Worm (Caenorhabditis elegans) whole organism, L4 larva: ENCODE measurements around the gene F56C9.6.

ENCODE experiments used
- F26F4.8 ChIP-seq: fragments of 200-800 bp; sonication (Bioruptor generic); conservative IDR thresholded peaks from 2 replicates; pipeline ENCODE4 v1.3.6; 2022; ENCODE audit warnings: missing genetic modification characterization, missing compliant biosample characterization
- T26A8.4 ChIP-seq: fragments of 200-800 bp; sonication (Bioruptor generic); IDR thresholded peaks from 2 replicates; pipeline ENCODE4 v1.3.6; 2022; ENCODE audit warnings: missing genetic modification characterization, missing compliant biosample characterization
- aha-1 ChIP-seq: fragments of 150-350 bp; peaks from one replicate; lab custom pipeline; 2014; ENCODE audit warnings: missing biosample characterization, missing genetic modification characterization
- ceh-20 ChIP-seq: fragments of 200-800 bp; sonication (Bioruptor generic); IDR thresholded peaks from 2 replicates; pipeline ENCODE4 v1.3.6; 2022; ENCODE audit warnings: missing genetic modification reagents, missing genetic modification characterization, missing compliant biosample characterization
- ceh-32 ChIP-seq: sonication (generic microtip); optimal IDR thresholded peaks from 2 replicates; lab custom pipeline; 2016; ENCODE audit warnings: mild to moderate bottlenecking, missing genetic modification characterization, missing compliant biosample characterization; ENCODE audit not compliant: poor library complexity
- daf-16 ChIP-seq, 3 experiments: sonication (generic microtip); optimal IDR thresholded peaks; 2 replicates each; lab custom pipeline; 2016 to 2017; ENCODE audit warnings: missing genetic modification characterization in 3 of 3, missing genetic modification reagents in 3 of 3, mild to moderate bottlenecking in 2 of 3, missing compliant biosample characterization in 2 of 3, missing biosample characterization in 1 of 3, moderate library complexity in 1 of 3
- daf-19 ChIP-seq: fragments of 200-800 bp; sonication (Bioruptor generic); conservative IDR thresholded peaks from 2 replicates; pipeline ENCODE4 v1.3.6; 2022; ENCODE audit warnings: missing genetic modification characterization, missing compliant biosample characterization
- dmd-6 ChIP-seq: fragments of 200-800 bp; sonication (Bioruptor generic); IDR thresholded peaks from 2 replicates; pipeline ENCODE4 v1.3.6; 2022; ENCODE audit warnings: missing genetic modification reagents, missing genetic modification characterization, missing compliant biosample characterization
- duxl-1 ChIP-seq: sonication (generic microtip); optimal IDR thresholded peaks from 2 replicates; lab custom pipeline; 2016; ENCODE audit warnings: mild to moderate bottlenecking, missing genetic modification characterization, moderate library complexity, missing compliant biosample characterization; ENCODE audit not compliant: poor library complexity
- dve-1 ChIP-seq: sonication (generic microtip); optimal IDR thresholded peaks from 2 replicates; lab custom pipeline; 2017; ENCODE audit warnings: antibody characterized with exemption, mild to moderate bottlenecking, missing genetic modification characterization, missing compliant biosample characterization; ENCODE audit not compliant: insufficient read depth
- egl-27 ChIP-seq: sonication (generic microtip); optimal IDR thresholded peaks from 3 replicates; lab custom pipeline; 2017; ENCODE audit warnings: missing biosample characterization, missing genetic modification reagents, missing genetic modification characterization
- fos-1 ChIP-seq: fragments of 150-350 bp; optimal IDR thresholded peaks from 2 replicates; lab custom pipeline; 2014; ENCODE audit warnings: missing biosample characterization, missing genetic modification characterization
- hlh-11 ChIP-seq: fragments of 200-800 bp; sonication (Bioruptor generic); optimal IDR thresholded peaks from 2 replicates; lab custom pipeline; 2018; ENCODE audit warnings: mild to moderate bottlenecking, missing genetic modification characterization, missing compliant biosample characterization
- hlh-30 ChIP-seq: sonication (generic microtip); optimal IDR thresholded peaks from 2 replicates; lab custom pipeline; 2017; ENCODE audit warnings: antibody characterized with exemption, mild to moderate bottlenecking, missing genetic modification characterization, missing compliant biosample characterization; ENCODE audit not compliant: insufficient read depth
- lsy-2 ChIP-seq, 2 experiments: fragments of 150-350 bp in 1 of 2; sonication (generic microtip) in 1 of 2; optimal IDR thresholded peaks; 2 replicates each; lab custom pipeline; 2014 to 2017; ENCODE audit warnings: missing biosample characterization in 2 of 2, missing genetic modification characterization in 2 of 2
- madf-5 ChIP-seq, 2 experiments: fragments of 200-800 bp; sonication (Bioruptor generic); IDR thresholded peaks; 2 replicates each; pipeline ENCODE4 v1.3.6; 2022; ENCODE audit warnings: missing compliant biosample characterization in 2 of 2, missing genetic modification characterization in 2 of 2
- madf-9 ChIP-seq: fragments of 200-800 bp; sonication (Bioruptor generic); conservative IDR thresholded peaks from 2 replicates; pipeline ENCODE4 v1.3.6; 2022; ENCODE audit warnings: missing genetic modification reagents, missing genetic modification characterization, missing compliant biosample characterization
- mxl-2 ChIP-seq: fragments of 200-800 bp; sonication (Bioruptor generic); conservative IDR thresholded peaks from 2 replicates; pipeline ENCODE4 v1.3.6; 2022; ENCODE audit warnings: missing genetic modification reagents, missing genetic modification characterization, missing compliant biosample characterization
- mxl-3 ChIP-seq: fragments of 200-800 bp; sonication (Bioruptor generic); optimal IDR thresholded peaks from 2 replicates; lab custom pipeline; 2018; ENCODE audit warnings: mild to moderate bottlenecking, missing genetic modification characterization, missing compliant biosample characterization
- nhr-237 ChIP-seq: sonication (generic microtip); optimal IDR thresholded peaks from 2 replicates; lab custom pipeline; 2017; ENCODE audit warnings: missing biosample characterization, missing genetic modification characterization
- nhr-25 ChIP-seq: sonication (generic microtip); optimal IDR thresholded peaks from 2 replicates; lab custom pipeline; 2017; ENCODE audit warnings: missing genetic modification characterization, mild to moderate bottlenecking, missing compliant biosample characterization, antibody characterized with exemption, moderate library complexity, borderline replicate concordance; ENCODE audit not compliant: insufficient read depth
- nhr-28 ChIP-seq: fragments of 150-350 bp; optimal IDR thresholded peaks from 2 replicates; lab custom pipeline; 2014; ENCODE audit warnings: missing biosample characterization, missing genetic modification characterization
- nhr-42 ChIP-seq: fragments of 200-800 bp; sonication (Bioruptor generic); IDR thresholded peaks from 2 replicates; pipeline ENCODE4 v1.3.6; 2022; ENCODE audit warnings: missing genetic modification characterization, missing compliant biosample characterization
- nhr-76 ChIP-seq: fragments of 150-350 bp; optimal IDR thresholded peaks from 2 replicates; lab custom pipeline; 2014; ENCODE audit warnings: missing biosample characterization, missing genetic modification characterization
- nhr-77 ChIP-seq: fragments of 150-350 bp; optimal IDR thresholded peaks from 2 replicates; lab custom pipeline; 2014; ENCODE audit warnings: missing biosample characterization, missing genetic modification characterization
- pha-4 ChIP-seq, 2 experiments: fragments of 150-350 bp in 1 of 2; fragments of 200-800 bp in 1 of 2; sonication (Bioruptor generic) in 1 of 2; IDR thresholded peaks in 1 of 2; optimal IDR thresholded peaks in 1 of 2; 2 replicates each; pipeline versions ENCODE4 v1.3.6 to Lab custom; 2014 to 2022; ENCODE audit warnings: missing genetic modification characterization in 2 of 2, missing genetic modification reagents in 2 of 2, missing biosample characterization in 1 of 2, missing compliant biosample characterization in 1 of 2
- php-3 ChIP-seq: fragments of 200-800 bp; sonication (Bioruptor generic); IDR thresholded peaks from 2 replicates; pipeline ENCODE4 v1.3.6; 2022; ENCODE audit warnings: missing genetic modification reagents, missing genetic modification characterization, missing compliant biosample characterization
- pqm-1 ChIP-seq: sonication (generic microtip); optimal IDR thresholded peaks from 2 replicates; lab custom pipeline; 2017; ENCODE audit warnings: missing biosample characterization, missing genetic modification characterization
- sdz-12 ChIP-seq: fragments of 200-800 bp; sonication (Bioruptor generic); optimal IDR thresholded peaks from 2 replicates; lab custom pipeline; 2018; ENCODE audit warnings: mild to moderate bottlenecking, missing genetic modification characterization, missing compliant biosample characterization
- spr-1 ChIP-seq: sonication (generic microtip); optimal IDR thresholded peaks from 2 replicates; lab custom pipeline; 2016; ENCODE audit warnings: mild to moderate bottlenecking, missing genetic modification characterization, missing compliant biosample characterization
- unc-62 ChIP-seq, 3 experiments: fragments of 150-350 bp in 1 of 3; sonication (generic microtip); optimal IDR thresholded peaks in 2 of 3; peaks in 1 of 3; 1 replicate in 1 of 3; 2 replicates in 2 of 3; lab custom pipeline; 2014 to 2017; ENCODE audit warnings: missing biosample characterization in 3 of 3, missing genetic modification characterization in 3 of 3, missing genetic modification reagents in 3 of 3, missing genotype in 1 of 3
- zfp-2 ChIP-seq: sonication (generic microtip); optimal IDR thresholded peaks from 2 replicates; lab custom pipeline; 2016; ENCODE audit warnings: mild to moderate bottlenecking, missing genetic modification characterization, missing compliant biosample characterization
- zfp-3 ChIP-seq: fragments of 200-800 bp; sonication (Bioruptor generic); conservative IDR thresholded peaks from 2 replicates; pipeline ENCODE4 v1.3.6; 2022; ENCODE audit warnings: missing genetic modification reagents, missing genetic modification characterization, missing compliant biosample characterization
- ztf-7 ChIP-seq: fragments of 150-350 bp; optimal IDR thresholded peaks from 2 replicates; lab custom pipeline; 2014; ENCODE audit warnings: missing biosample characterization, missing genetic modification characterization

The F56C9.6 gene

ce11 chrIII:7329155-7329732, 18.7 kb upstream of the F56C9.6 start, which contains the start of gene lab-2 (continued):
- TF ChIP-seq daf-16 (GFP tag; optimal IDR thresholded peaks at IDR 0.05; lab: Kevin White, UChicago): no peak
- TF ChIP-seq daf-16 (tag; optimal IDR thresholded peaks at IDR 0.05; lab: Kevin White, UChicago): no peak
- TF ChIP-seq T26A8.4 (GFP tag; lab: Robert Waterston, UW): peak; percentile 41; the same call in 1 of the 2 replicates
- no peak for TF ChIP-seq egl-27 (tag; lab: Kevin White, UChicago)
- TF ChIP-seq lsy-2 (tag; optimal IDR thresholded peaks at IDR 0.05; lab: Kevin White, UChicago): peak in 1 of 2 experiments; percentile 39
- TF ChIP-seq dmd-6: no peak
- TF ChIP-seq ceh-20: no peak
- TF ChIP-seq mxl-2 (GFP tag; lab: Robert Waterston, UW): no peak
- peak; percentile 29 for TF ChIP-seq nhr-25 (tag; lab: Kevin White, UChicago)
- TF ChIP-seq zfp-2 (tag; lab: Kevin White, UChicago): no peak
- no peak for TF ChIP-seq daf-19 (GFP tag; lab: Robert Waterston, UW)
- TF ChIP-seq F26F4.8 (GFP tag; lab: Robert Waterston, UW): no peak
- no peak for TF ChIP-seq madf-5 (GFP tag; IDR thresholded peaks at IDR 0.05; lab: Robert Waterston, UW)
- TF ChIP-seq madf-9: no peak
- 0 out of 2 replicates have a peak, but pooled peaks have one; percentile 21 for TF ChIP-seq zfp-3 (GFP tag; lab: Robert Waterston, UW)
- TF ChIP-seq sdz-12 (GFP tag; lab: Kevin White, UChicago): no peak
- TF ChIP-seq nhr-77: no peak
- TF ChIP-seq nhr-76 (tag; lab: Kevin White, UChicago): no peak
- TF ChIP-seq ceh-32: no peak
- TF ChIP-seq duxl-1: no peak
- TF ChIP-seq mxl-3 (GFP tag; lab: Kevin White, UChicago): no peak

ce11 chrIII:7323331-7323730, 12.8 kb upstream of the F56C9.6 start:
- TF ChIP-seq hlh-11 (peak; percentile 41), php-3 (GFP tag; lab: Robert Waterston, UW) (peak; percentile 58; the same call in 1 of the 2 replicates), nhr-25 (tag; lab: Kevin White, UChicago) (no peak), fos-1 (tag; lab: Kevin White, UChicago) (no peak), daf-16 (GFP tag; optimal IDR thresholded peaks at IDR 0.05; lab: Kevin White, UChicago) (no peak), daf-16 (tag; optimal IDR thresholded peaks at IDR 0.05; lab: Kevin White, UChicago) (peak; percentile 45), ztf-7 (no peak), ceh-32 (no peak), nhr-28 (tag; lab: Kevin White, UChicago) (peak; percentile 31), spr-1 (no peak), zfp-3 (GFP tag; lab: Robert Waterston, UW) (no peak), pqm-1 (tag; lab: Kevin White, UChicago) (peak; percentile 51), dmd-6 (0 out of 2 replicates have a peak, but pooled peaks have one; percentile 25)

ce11 chrIII:7322018-7322417, 11.4 kb upstream of the F56C9.6 start:
- TF ChIP-seq unc-62 (GFP tag; optimal IDR thresholded peaks at IDR 0.05 in 1 of 2; lab: Kevin White, UChicago) (peak in 1 of 2 experiments; percentile 62), unc-62 (tag; optimal IDR thresholded peaks at IDR 0.05; lab: Kevin White, UChicago) (no peak), hlh-30 (tag; lab: Kevin White, UChicago) (peak; percentile 66), daf-16 (GFP tag; optimal IDR thresholded peaks at IDR 0.05; lab: Kevin White, UChicago) (no peak), daf-16 (tag; optimal IDR thresholded peaks at IDR 0.05; lab: Kevin White, UChicago) (peak; percentile 73), dve-1 (peak; percentile 58), hlh-11 (peak; percentile 12), pha-4 (GFP tag; IDR thresholded peaks at IDR 0.05; lab: Robert Waterston, UW) (no peak), pha-4 (tag; optimal IDR thresholded peaks at IDR 0.05; lab: Kevin White, UChicago) (peak; percentile 20), aha-1 (tag; lab: Kevin White, UChicago) (peak; percentile 57), nhr-42 (GFP tag; lab: Robert Waterston, UW) (no peak), nhr-28 (tag; lab: Kevin White, UChicago) (peak; percentile 35), nhr-237 (tag; lab: Kevin White, UChicago) (no peak), nhr-25 (tag; lab: Kevin White, UChicago) (no peak)
